Worm (Caenorhabditis elegans): ENCODE results near the gene B0334.20.

DNA sequence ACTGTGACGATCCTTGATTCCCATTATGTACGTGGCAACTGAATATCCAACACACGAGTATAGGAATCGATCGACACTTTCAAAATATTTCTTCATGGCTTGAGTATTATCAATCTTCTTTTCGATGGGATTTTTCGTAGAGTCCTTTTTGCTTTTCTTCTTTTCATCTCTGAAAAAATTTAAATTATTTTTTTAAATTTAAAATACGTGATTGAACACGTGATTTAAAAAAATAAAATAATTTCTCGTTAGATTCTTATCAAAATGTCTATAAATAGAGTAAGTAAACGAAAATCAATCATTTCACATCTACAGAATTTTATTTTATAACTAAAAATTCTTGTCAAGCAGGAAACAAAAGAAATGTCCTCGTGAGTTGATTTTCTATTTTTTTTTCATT is 21.0 kb upstream of the B0334.20 start, which contains the start of gene Y62F5A.10:
- no peak for TF ChIP-seq mec-3 (tag; optimal IDR thresholded peaks at IDR 0.05; ENCODE audit: borderline replicate concordance)
- TF ChIP-seq lin-11 (tag; optimal IDR thresholded peaks at IDR 0.05): no peak
- TF ChIP-seq hlh-15 (tag; optimal IDR thresholded peaks at IDR 0.05): no peak
- TF ChIP-seq ceh-18 (tag; optimal IDR thresholded peaks at IDR 0.05): no peak
- TF ChIP-seq rnt-1 (tag; optimal IDR thresholded peaks at IDR 0.05): no peak
- no peak for TF ChIP-seq odd-2 (tag; optimal IDR thresholded peaks at IDR 0.05)
- TF ChIP-seq nhr-11 (tag; optimal IDR thresholded peaks at IDR 0.05): no peak
- no peak for TF ChIP-seq zip-5 (tag; optimal IDR thresholded peaks at IDR 0.05)
- TF ChIP-seq hlh-6 (tag; optimal IDR thresholded peaks at IDR 0.05): no peak
- TF ChIP-seq pha-4 (tag; optimal IDR thresholded peaks at IDR 0.05): no peak
- no peak for TF ChIP-seq ref-2 (tag; optimal IDR thresholded peaks at IDR 0.05)
